Worm (Caenorhabditis elegans) whole organism, L1 larva: ENCODE results near the gene C07D10.5.
A peak's percentile ranks its signal among the peaks of the same experiment; 100 is the strongest.

Source experiments
- C16A3.4 ChIP-seq: fragments of 150-350 bp; optimal IDR thresholded peaks from 2 replicates; lab custom pipeline; 2014; ENCODE audit warnings: missing biosample characterization, missing genetic modification characterization
- Y116A8C.19 ChIP-seq: sonication (generic microtip); optimal IDR thresholded peaks from 2 replicates; lab custom pipeline; 2016; ENCODE audit warnings: missing compliant biosample characterization, missing genetic modification characterization, borderline replicate concordance
- alr-1 ChIP-seq: fragments of 200-800 bp; sonication (Bioruptor generic); optimal IDR thresholded peaks from 2 replicates; lab custom pipeline; 2018; ENCODE audit warnings: borderline replicate concordance, mild to moderate bottlenecking, missing genetic modification characterization, missing compliant biosample characterization
- aly-2 ChIP-seq: fragments of 150-350 bp; optimal IDR thresholded peaks from 2 replicates; lab custom pipeline; 2014; ENCODE audit warnings: missing biosample characterization, missing genetic modification characterization
- ama-1 ChIP-seq: fragments of 150-350 bp; optimal IDR thresholded peaks from 2 replicates; lab custom pipeline; 2014
- blmp-1 ChIP-seq: fragments of 150-350 bp; optimal IDR thresholded peaks from 2 replicates; lab custom pipeline; 2014; ENCODE audit warnings: missing biosample characterization, missing genetic modification characterization
- ceh-82 ChIP-seq, 3 experiments: fragments of 150-350 bp in 1 of 3; sonication (generic microtip) in 2 of 3; optimal IDR thresholded peaks; 2 replicates each; lab custom pipeline; 2014 to 2017; ENCODE audit warnings: missing biosample characterization in 3 of 3, missing genetic modification characterization in 3 of 3
- ceh-88 ChIP-seq: fragments of 200-800 bp; sonication (Bioruptor generic); IDR thresholded peaks from 2 replicates; pipeline ENCODE4 v1.3.6; 2022; ENCODE audit warnings: missing genetic modification characterization, missing compliant biosample characterization
- ces-1 ChIP-seq: fragments of 150-350 bp; optimal IDR thresholded peaks from 2 replicates; lab custom pipeline; 2014; ENCODE audit warnings: missing biosample characterization, missing genetic modification reagents, missing genetic modification characterization
- dpl-1 ChIP-seq, 3 experiments: fragments of 150-350 bp in 2 of 3; sonication (generic microtip) in 1 of 3; optimal IDR thresholded peaks; 2 replicates each; lab custom pipeline; 2014 to 2017; ENCODE audit warnings: missing biosample characterization in 3 of 3, missing genetic modification characterization in 3 of 3, missing genetic modification reagents in 3 of 3
- dsc-1 ChIP-seq: sonication (generic microtip); optimal IDR thresholded peaks from 2 replicates; lab custom pipeline; 2016; ENCODE audit warnings: mild to moderate bottlenecking, missing genetic modification characterization, missing compliant biosample characterization
- efl-1 ChIP-seq, 4 experiments: fragments of 150-350 bp; optimal IDR thresholded peaks in 3 of 4; peaks in 1 of 4; 1 replicate in 1 of 4; 2 replicates in 3 of 4; lab custom pipeline; 2014; ENCODE audit warnings: missing biosample characterization in 2 of 4, missing genetic modification characterization in 2 of 4, missing genetic modification reagents in 2 of 4
- egl-13 ChIP-seq: sonication (generic microtip); optimal IDR thresholded peaks from 2 replicates; lab custom pipeline; 2016; ENCODE audit warnings: missing genotype, missing genetic modification reagents, missing genetic modification characterization, missing compliant biosample characterization
- egl-27 ChIP-seq, 2 experiments: fragments of 150-350 bp in 1 of 2; sonication (generic microtip); optimal IDR thresholded peaks; 3 replicates each; lab custom pipeline; 2017 to 2018; ENCODE audit warnings: missing biosample characterization in 2 of 2, missing genetic modification characterization in 2 of 2, missing genetic modification reagents in 2 of 2
- elt-2 ChIP-seq: sonication (generic microtip); optimal IDR thresholded peaks from 2 replicates; lab custom pipeline; 2016; ENCODE audit warnings: missing genetic modification characterization, mild to moderate bottlenecking, inconsistent platforms, missing compliant biosample characterization, missing genetic modification reagents
- elt-3 ChIP-seq, 6 experiments: fragments of 150-350 bp in 1 of 6; sonication (generic microtip); optimal IDR thresholded peaks; 2 replicates each; lab custom pipeline; 2017 to 2018; ENCODE audit warnings: missing biosample characterization in 6 of 6, missing genetic modification characterization in 6 of 6, inconsistent platforms in 1 of 6
- ets-5 ChIP-seq: fragments of 200-800 bp; sonication (Bioruptor generic); IDR thresholded peaks from 2 replicates; pipeline ENCODE4 v1.3.6; 2022; ENCODE audit warnings: missing genetic modification characterization, missing compliant biosample characterization
- fkh-10 ChIP-seq: sonication (generic microtip); optimal IDR thresholded peaks from 2 replicates; lab custom pipeline; 2017; ENCODE audit warnings: missing biosample characterization, missing genetic modification reagents, missing genetic modification characterization
- fkh-4 ChIP-seq: sonication (generic microtip); optimal IDR thresholded peaks from 2 replicates; lab custom pipeline; 2016; ENCODE audit warnings: missing compliant biosample characterization, missing genetic modification characterization, borderline replicate concordance
- fkh-8 ChIP-seq: sonication (generic microtip); optimal IDR thresholded peaks from 2 replicates; lab custom pipeline; 2016; ENCODE audit warnings: mild to moderate bottlenecking, missing genetic modification characterization, missing compliant biosample characterization
- hlh-17 ChIP-seq: fragments of 200-800 bp; sonication (Bioruptor generic); optimal IDR thresholded peaks from 2 replicates; lab custom pipeline; 2018; ENCODE audit warnings: missing genetic modification characterization, mild to moderate bottlenecking, missing compliant biosample characterization, moderate library complexity, borderline replicate concordance
- hpl-2 ChIP-seq: fragments of 150-350 bp; optimal IDR thresholded peaks from 2 replicates; lab custom pipeline; 2014; ENCODE audit warnings: missing biosample characterization, missing genetic modification reagents, missing genetic modification characterization
- irx-1 ChIP-seq: sonication (generic microtip); optimal IDR thresholded peaks from 2 replicates; lab custom pipeline; 2016; ENCODE audit warnings: missing genetic modification characterization, missing compliant biosample characterization
- isw-1 ChIP-seq: fragments of 200-800 bp; sonication (Bioruptor generic); IDR thresholded peaks from 2 replicates; pipeline ENCODE4 v1.3.6; 2022; ENCODE audit warnings: missing genetic modification characterization, missing compliant biosample characterization
- jun-1 ChIP-seq: fragments of 150-350 bp; optimal IDR thresholded peaks from 2 replicates; lab custom pipeline; 2014; ENCODE audit warnings: missing biosample characterization, missing genetic modification reagents, missing genetic modification characterization
- lin-13 ChIP-seq: fragments of 150-350 bp; optimal IDR thresholded peaks from 2 replicates; lab custom pipeline; 2014; ENCODE audit warnings: missing biosample characterization, missing genetic modification reagents, missing genetic modification characterization
- lin-14 ChIP-seq: fragments of 200-800 bp; sonication (Bioruptor generic); optimal IDR thresholded peaks from 2 replicates; lab custom pipeline; 2018; ENCODE audit warnings: mild to moderate bottlenecking, missing genetic modification characterization, moderate library complexity, missing compliant biosample characterization
- lin-15B ChIP-seq: fragments of 150-350 bp; sonication (generic microtip); optimal IDR thresholded peaks from 3 replicates; lab custom pipeline; 2014; ENCODE audit warnings: missing biosample characterization, missing genetic modification characterization
- lin-35 ChIP-seq, 2 experiments: fragments of 150-350 bp; optimal IDR thresholded peaks; 2 replicates each; lab custom pipeline; 2014; ENCODE audit warnings: missing biosample characterization in 2 of 2, missing genetic modification characterization in 2 of 2, missing genetic modification reagents in 2 of 2
- lin-39 ChIP-seq: fragments of 150-350 bp; optimal IDR thresholded peaks from 2 replicates; lab custom pipeline; 2014; ENCODE audit warnings: missing biosample characterization, missing genetic modification reagents, missing genetic modification characterization
- mab-9 ChIP-seq: fragments of 200-800 bp; sonication (Bioruptor generic); IDR thresholded peaks from 2 replicates; pipeline ENCODE4 v1.3.6; 2022; ENCODE audit warnings: missing genetic modification reagents, missing genetic modification characterization, missing compliant biosample characterization
- mef-2 ChIP-seq: fragments of 150-350 bp; optimal IDR thresholded peaks from 2 replicates; lab custom pipeline; 2014; ENCODE audit warnings: missing biosample characterization, missing genetic modification characterization
- nhr-12 ChIP-seq: sonication (generic microtip); optimal IDR thresholded peaks from 2 replicates; lab custom pipeline; 2017; ENCODE audit warnings: missing biosample characterization, missing genetic modification characterization
- nhr-237 ChIP-seq: fragments of 150-350 bp; optimal IDR thresholded peaks from 2 replicates; lab custom pipeline; 2014; ENCODE audit warnings: missing biosample characterization, missing genetic modification characterization
- nhr-77 ChIP-seq: fragments of 150-350 bp; optimal IDR thresholded peaks from 2 replicates; lab custom pipeline; 2014; ENCODE audit warnings: missing biosample characterization, missing genetic modification characterization
- nhr-84 ChIP-seq: sonication (generic microtip); optimal IDR thresholded peaks from 2 replicates; lab custom pipeline; 2017; ENCODE audit warnings: missing biosample characterization, missing genetic modification characterization
- nhr-85 ChIP-seq: sonication (generic microtip); peaks from one replicate; lab custom pipeline; 2016; ENCODE audit warnings: missing genetic modification characterization, inconsistent platforms, missing compliant biosample characterization
- nhr-90 ChIP-seq: sonication (generic microtip); optimal IDR thresholded peaks from 2 replicates; lab custom pipeline; 2016; ENCODE audit warnings: mild to moderate bottlenecking, missing genetic modification characterization, missing compliant biosample characterization; ENCODE audit not compliant: poor library complexity
- pax-3 ChIP-seq: fragments of 200-800 bp; sonication (Bioruptor generic); optimal IDR thresholded peaks from 2 replicates; lab custom pipeline; 2018; ENCODE audit warnings: mild to moderate bottlenecking, missing genetic modification characterization, moderate library complexity, missing compliant biosample characterization
- pqm-1 ChIP-seq: sonication (generic microtip); optimal IDR thresholded peaks from 3 replicates; lab custom pipeline; 2017; ENCODE audit warnings: missing biosample characterization, missing genetic modification characterization
- skn-1 ChIP-seq: fragments of 150-350 bp; optimal IDR thresholded peaks from 2 replicates; lab custom pipeline; 2014; ENCODE audit warnings: missing biosample characterization, missing genetic modification characterization
- snpc-4 ChIP-seq: fragments of 150-350 bp; optimal IDR thresholded peaks from 2 replicates; lab custom pipeline; 2014; ENCODE audit warnings: missing biosample characterization, missing genetic modification characterization
- sptf-1 ChIP-seq: fragments of 150-350 bp; optimal IDR thresholded peaks from 2 replicates; lab custom pipeline; 2014; ENCODE audit warnings: missing biosample characterization, missing genetic modification characterization
- tbx-2 ChIP-seq: sonication (generic microtip); optimal IDR thresholded peaks from 2 replicates; lab custom pipeline; 2016; ENCODE audit warnings: missing genetic modification characterization, missing compliant biosample characterization
- tlp-1 ChIP-seq: fragments of 150-350 bp; optimal IDR thresholded peaks from 2 replicates; lab custom pipeline; 2014; ENCODE audit warnings: missing biosample characterization, missing genetic modification characterization
- unc-130 ChIP-seq: fragments of 150-350 bp; optimal IDR thresholded peaks from 2 replicates; lab custom pipeline; 2017; ENCODE audit warnings: missing biosample characterization, missing genetic modification characterization, inconsistent platforms
- unc-98 ChIP-seq: fragments of 200-800 bp; sonication (Bioruptor generic); IDR thresholded peaks from 2 replicates; pipeline ENCODE4 v1.3.6; 2022; ENCODE audit warnings: missing genetic modification characterization, missing compliant biosample characterization
- vab-15 ChIP-seq: sonication (generic microtip); optimal IDR thresholded peaks from 2 replicates; lab custom pipeline; 2017; ENCODE audit warnings: missing genotype, mild to moderate bottlenecking, missing genetic modification characterization, missing compliant biosample characterization
- zip-4 ChIP-seq: fragments of 200-800 bp; sonication (Bioruptor generic); optimal IDR thresholded peaks from 2 replicates; lab custom pipeline; 2018; ENCODE audit warnings: mild to moderate bottlenecking, missing genetic modification characterization, moderate library complexity, missing compliant biosample characterization
- ztf-4 ChIP-seq: fragments of 150-350 bp; optimal IDR thresholded peaks from 2 replicates; lab custom pipeline; 2014; ENCODE audit warnings: missing biosample characterization, missing genetic modification characterization

C07D10.5 gene

ce11 chrII:7358489-7358943, 22.8 kb upstream of the C07D10.5 start, which contains the start of gene insc-1:
Gene insc-1, plus strand, starts transcription at chrII:7358893.
- TF ChIP-seq nhr-90 (tag; lab: Kevin White, UChicago) (no peak), blmp-1 (tag; lab: Kevin White, UChicago) (peak; percentile 97)

- TF ChIP-seq unc-130, result no peak
- no peak for TF ChIP-seq tbx-2 (tag; lab: Kevin White, UChicago)
- peak; percentile 11 to 38 for TF ChIP-seq efl-1 (optimal IDR thresholded peaks at IDR 0.05; lab: Kevin White, UChicago)
- peak in 1 of 2 experiments; percentile 78 for TF ChIP-seq efl-1 (GFP tag; optimal IDR thresholded peaks at IDR 0.05 in 1 of 2; lab: Kevin White, UChicago)
- TF ChIP-seq Y116A8C.19 (tag; lab: Kevin White, UChicago), result no peak
- peak in 1 of 2 experiments; percentile 24 for TF ChIP-seq lin-35 (GFP tag; optimal IDR thresholded peaks at IDR 0.05; lab: Kevin White, UChicago)
- no peak for TF ChIP-seq nhr-12
- TF ChIP-seq fkh-8 (tag; lab: Kevin White, UChicago), result no peak
- TF ChIP-seq irx-1 (tag; lab: Kevin White, UChicago), result no peak
- TF ChIP-seq nhr-90 (tag; lab: Kevin White, UChicago), result no peak
- no peak for TF ChIP-seq fkh-4 (tag; lab: Kevin White, UChicago)
- no peak for TF ChIP-seq unc-98
- no peak for TF ChIP-seq jun-1 (tag; lab: Kevin White, UChicago)
- no peak for TF ChIP-seq ceh-88 (GFP tag; lab: Robert Waterston, UW)
- no peak for TF ChIP-seq lin-39 (tag; lab: Kevin White, UChicago)
- TF ChIP-seq elt-2 (tag; lab: Kevin White, UChicago), result peak; percentile 38
- TF ChIP-seq ets-5, result no peak
- TF ChIP-seq ama-1 (lab: Kevin White, UChicago), result no peak
- TF ChIP-seq lin-13 (GFP tag; lab: Kevin White, UChicago), result no peak
- no peak for TF ChIP-seq mab-9 (GFP tag; lab: Robert Waterston, UW)
- no peak for TF ChIP-seq hlh-17
- no peak for TF ChIP-seq egl-13
- TF ChIP-seq elt-3 (tag; optimal IDR thresholded peaks at IDR 0.05; lab: Kevin White, UChicago), result no peak
- TF ChIP-seq tlp-1, result no peak
- TF ChIP-seq dpl-1 (GFP tag; optimal IDR thresholded peaks at IDR 0.05; lab: Kevin White, UChicago), result peak in 2 of 3 experiments; percentile 3 to 10
- TF ChIP-seq vab-15, result no peak
- TF ChIP-seq nhr-85 (tag; lab: Kevin White, UChicago), result no peak
- no peak for TF ChIP-seq aly-2 (tag; lab: Kevin White, UChicago)
- TF ChIP-seq ceh-82 (tag; optimal IDR thresholded peaks at IDR 0.05; lab: Kevin White, UChicago), result no peak
- peak; percentile 61 for TF ChIP-seq blmp-1 (tag; lab: Kevin White, UChicago)
- TF ChIP-seq pax-3 (tag; lab: Kevin White, UChicago), result no peak
- peak; percentile 49 for TF ChIP-seq lin-14 (GFP tag; lab: Kevin White, UChicago)
- TF ChIP-seq egl-27 (tag; optimal IDR thresholded peaks at IDR 0.05; lab: Kevin White, UChicago), result no peak
- TF ChIP-seq mef-2, result no peak
- TF ChIP-seq isw-1 (GFP tag; lab: Robert Waterston, UW), result no peak
- no peak for TF ChIP-seq fkh-10 (GFP tag; lab: Kevin White, UChicago)
- TF ChIP-seq lin-15B (tag; lab: Kevin White, UChicago), result no peak
- TF ChIP-seq nhr-237, result no peak
- no peak for TF ChIP-seq ces-1 (GFP tag; lab: Kevin White, UChicago)
- TF ChIP-seq C16A3.4 (tag; lab: Kevin White, UChicago), result no peak
- TF ChIP-seq pqm-1 (tag; lab: Kevin White, UChicago), result no peak
- no peak for TF ChIP-seq hpl-2
- TF ChIP-seq nhr-77 (tag; lab: Kevin White, UChicago), result no peak
- TF ChIP-seq alr-1 (tag; lab: Kevin White, UChicago), result no peak
- TF ChIP-seq nhr-84 (tag; lab: Kevin White, UChicago), result no peak
- no peak for TF ChIP-seq snpc-4 (tag; lab: Kevin White, UChicago)
- TF ChIP-seq zip-4 (GFP tag; lab: Kevin White, UChicago), result no peak
- TF ChIP-seq sptf-1, result no peak
- TF ChIP-seq skn-1, result peak; percentile 98
- TF ChIP-seq dsc-1 (tag; lab: Kevin White, UChicago), result no peak
- no peak for TF ChIP-seq ztf-4 (tag; lab: Kevin White, UChicago)
Observed at ce11 chrII:7363990-7364455, 17.3 kb upstream of the C07D10.5 start, which contains the start of gene msra-1. Gene msra-1, minus strand, starts transcription at chrII:7364040.
